Worm (Caenorhabditis elegans) whole organism, L3 larva: ENCODE data around the gene noa-1.

ENCODE experiments used
- ceh-28 ChIP-seq: fragments of 150-350 bp; optimal IDR thresholded peaks from 2 replicates; lab custom pipeline; 2014; ENCODE audit warnings: missing biosample characterization, missing genetic modification reagents, missing genetic modification characterization
- snpc-4 ChIP-seq: fragments of 150-350 bp; optimal IDR thresholded peaks from 2 replicates; lab custom pipeline; 2014; ENCODE audit warnings: missing biosample characterization, missing genetic modification characterization

DNA sequence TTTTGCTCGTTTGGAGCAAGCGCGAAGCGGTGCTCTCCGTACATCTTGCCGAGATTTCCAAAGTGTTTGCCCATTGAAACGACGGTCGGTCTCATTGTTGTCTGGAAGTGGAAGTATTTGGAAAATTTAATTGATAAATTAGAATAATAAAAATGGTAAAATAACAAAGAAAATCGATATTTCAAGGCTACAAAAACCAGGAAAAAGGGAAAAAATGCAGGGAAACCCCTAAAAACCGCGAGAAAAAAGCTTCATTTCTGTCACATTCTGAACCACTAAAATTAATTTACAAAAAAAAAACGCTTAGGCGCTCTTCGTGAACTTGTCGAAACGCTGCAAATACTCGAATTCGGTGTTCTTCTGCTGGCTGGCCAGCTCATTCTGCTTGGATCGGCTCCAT, 47.9 kb downstream of the noa-1 start, which contains the start of gene F45H10.2:
- TF ChIP-seq ceh-28 (tag; lab: Kevin White, UChicago): no peak
- no peak for TF ChIP-seq snpc-4 (tag; lab: Kevin White, UChicago)
